Fruit fly (Drosophila melanogaster): ENCODE data around the gene CG13699.

dm6 chr3L:18162174-18162690 lies at the start of gene CG13699:
- TF ChIP-seq psq (optimal IDR thresholded peaks at IDR 0.05): no peak
- no peak for TF ChIP-seq EcR (GFP tag; optimal IDR thresholded peaks at IDR 0.05)
- no peak for TF ChIP-seq pan (optimal IDR thresholded peaks at IDR 0.05)

All from whole organism.